Fruit fly (Drosophila melanogaster) whole organism: ENCODE measurements around the gene CG32182.

Experiments
- CG8478 ChIP-seq: fragments of >200 bp; optimal IDR thresholded peaks from 2 replicates; lab custom pipeline; 2018; ENCODE audit warnings: inconsistent platforms
- Dll ChIP-seq: fragments of >200 bp; optimal IDR thresholded peaks from 2 replicates; lab custom pipeline; 2017
- EcR ChIP-seq, 2 experiments: fragments of >200 bp; optimal IDR thresholded peaks; 2 replicates each; lab custom pipeline; 2017; ENCODE audit warnings: missing biosample characterization in 2 of 2, missing genetic modification characterization in 2 of 2, missing genetic modification reagents in 2 of 2
- psq ChIP-seq: fragments of >200 bp; optimal IDR thresholded peaks from 2 replicates; lab custom pipeline; 2017
- usp ChIP-seq: fragments of >200 bp; optimal IDR thresholded peaks from 2 replicates; lab custom pipeline; 2017; ENCODE audit warnings: missing biosample characterization, missing genetic modification characterization, mixed read lengths

DNA sequence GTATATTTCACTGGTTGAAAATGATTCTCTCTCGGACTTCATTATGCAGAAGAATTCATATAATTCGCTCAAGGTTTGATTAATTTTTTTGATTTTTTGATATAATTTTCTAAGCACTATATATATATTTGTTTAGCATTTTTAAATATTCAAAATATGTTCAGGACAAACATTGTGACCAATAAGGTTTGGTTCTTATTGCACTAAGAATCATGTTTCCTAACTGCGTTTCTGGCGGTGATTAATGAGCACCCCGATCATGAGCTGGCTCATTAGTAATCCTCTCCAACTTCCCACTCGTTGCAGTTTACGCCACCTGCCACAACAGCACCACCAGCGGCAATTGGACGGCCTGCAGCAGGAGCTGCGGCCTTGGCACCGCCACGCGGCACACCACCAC lies 28.6 kb upstream of the CG32182 start, which contains the start of gene CG6052:
- TF ChIP-seq usp (GFP tag; lab: Kevin White, UChicago): no peak
- TF ChIP-seq Dll (lab: Kevin White, UChicago): no peak
- TF ChIP-seq EcR (GFP tag; optimal IDR thresholded peaks at IDR 0.05; lab: Kevin White, UChicago): no peak
- no peak for TF ChIP-seq CG8478 (lab: Kevin White, UChicago)
- TF ChIP-seq psq (lab: Kevin White, UChicago): no peak
